Fruit fly (Drosophila melanogaster): ENCODE measurements around the gene CG7394.
A peak's percentile ranks its signal among the peaks of the same experiment; 100 is the strongest.

The CG7394 gene

dm6 chr3L:11534391-11535246 lies 27.2 kb upstream of the CG7394 start (continued):
- no peak for TF ChIP-seq CG14710 (tag; optimal IDR thresholded peaks at IDR 0.05)
- TF ChIP-seq CHES-1-like (GFP tag; optimal IDR thresholded peaks at IDR 0.05) = no peak
- TF ChIP-seq CG6272 (GFP tag; IDR thresholded peaks at IDR 0.05) = no peak
- no peak for TF ChIP-seq Nf-YB (GFP tag; optimal IDR thresholded peaks at IDR 0.05)
- no peak for TF ChIP-seq CG34422 (GFP tag; IDR thresholded peaks at IDR 0.05)
- TF ChIP-seq Nf-YC (tag; optimal IDR thresholded peaks at IDR 0.05) = no peak
- no peak for TF ChIP-seq zen (tag; optimal IDR thresholded peaks at IDR 0.05)
- no peak for TF ChIP-seq Meics (GFP tag; optimal IDR thresholded peaks at IDR 0.05)
- no peak for TF ChIP-seq ems (GFP tag; optimal IDR thresholded peaks at IDR 0.05)
- no peak for TF ChIP-seq CG12071 (GFP tag; optimal IDR thresholded peaks at IDR 0.05)
- TF ChIP-seq CG12744 (GFP tag; optimal IDR thresholded peaks at IDR 0.05) = no peak
- TF ChIP-seq slou (GFP tag; optimal IDR thresholded peaks at IDR 0.05) = no peak
- peak; percentile 13 for TF ChIP-seq CG13775 (GFP tag; optimal IDR thresholded peaks at IDR 0.05)
- no peak for TF ChIP-seq ap (GFP tag; IDR thresholded peaks at IDR 0.05)
- TF ChIP-seq MESR4 (GFP tag; optimal IDR thresholded peaks at IDR 0.05) = no peak
- no peak for TF ChIP-seq CG14050 (GFP tag; IDR thresholded peaks at IDR 0.05)
- TF ChIP-seq lov (optimal IDR thresholded peaks at IDR 0.05) = no peak
- no peak for TF ChIP-seq lov (GFP tag; IDR thresholded peaks at IDR 0.05)
- TF ChIP-seq CG1603 (tag; optimal IDR thresholded peaks at IDR 0.05) = no peak
- TF ChIP-seq usp (GFP tag; optimal IDR thresholded peaks at IDR 0.05) = no peak
- no peak for TF ChIP-seq pros (GFP tag; optimal IDR thresholded peaks at IDR 0.05)
- TF ChIP-seq Opbp (GFP tag; IDR thresholded peaks at IDR 0.05; ENCODE audit: partially characterized antibody) = 0 out of 3 replicates have a peak, but pooled peaks have one; percentile 23
- TF ChIP-seq cwo (GFP tag; optimal IDR thresholded peaks at IDR 0.05) = no peak
- TF ChIP-seq CG9876 (GFP tag; optimal IDR thresholded peaks at IDR 0.05) = no peak
- TF ChIP-seq lilli (GFP tag; optimal IDR thresholded peaks at IDR 0.05) = no peak
- peak; percentile 96 for TF ChIP-seq chinmo (GFP tag; IDR thresholded peaks at IDR 0.05; ENCODE audit: partially characterized antibody)
- no peak for TF ChIP-seq Dfd (GFP tag; optimal IDR thresholded peaks at IDR 0.05)
- no peak for TF ChIP-seq CG4707 (GFP tag; optimal IDR thresholded peaks at IDR 0.05)
- TF ChIP-seq pnt (GFP tag; optimal IDR thresholded peaks at IDR 0.05) = no peak
- no peak for TF ChIP-seq cato (GFP tag; optimal IDR thresholded peaks at IDR 0.05; ENCODE audit: borderline replicate concordance)
- no peak for TF ChIP-seq Dref (GFP tag; IDR thresholded peaks at IDR 0.05)
- no peak for TF ChIP-seq ro (GFP tag; IDR thresholded peaks at IDR 0.05)
- no peak for TF ChIP-seq CG15073 (GFP tag; optimal IDR thresholded peaks at IDR 0.05)
- TF ChIP-seq unc-4 (GFP tag; IDR thresholded peaks at IDR 0.05; ENCODE audit: partially characterized antibody) = peak; percentile 27; the same call in 1 of the 2 replicates
- no peak for TF ChIP-seq Nf-YA (GFP tag; IDR thresholded peaks at IDR 0.05)
- TF ChIP-seq CG7987 (GFP tag; optimal IDR thresholded peaks at IDR 0.05) = no peak
- no peak for TF ChIP-seq fd102C (GFP tag; optimal IDR thresholded peaks at IDR 0.05)
- TF ChIP-seq repo (GFP tag; optimal IDR thresholded peaks at IDR 0.05) = no peak
- TF ChIP-seq CG11247 (GFP tag; IDR thresholded peaks at IDR 0.05) = no peak
- TF ChIP-seq gce (GFP tag; IDR thresholded peaks at IDR 0.05) = no peak
- TF ChIP-seq CG10565 (GFP tag; optimal IDR thresholded peaks at IDR 0.05) = no peak
- no peak for TF ChIP-seq salm (tag; optimal IDR thresholded peaks at IDR 0.05)
- TF ChIP-seq CG14860 (GFP tag; IDR thresholded peaks at IDR 0.05; ENCODE audit: partially characterized antibody) = no peak
- TF ChIP-seq disco-r (GFP tag; optimal IDR thresholded peaks at IDR 0.05) = no peak
- no peak for TF ChIP-seq sc (optimal IDR thresholded peaks at IDR 0.05)
- no peak for TF ChIP-seq sc (GFP tag; optimal IDR thresholded peaks at IDR 0.05)
- no peak for TF ChIP-seq CG6254 (GFP tag; optimal IDR thresholded peaks at IDR 0.05)
- TF ChIP-seq sima (GFP tag; optimal IDR thresholded peaks at IDR 0.05) = no peak
- TF ChIP-seq Hmx (GFP tag; optimal IDR thresholded peaks at IDR 0.05) = no peak
- peak; percentile 36; the same call in 2 of the 3 replicates for TF ChIP-seq ci (GFP tag; IDR thresholded peaks at IDR 0.05)

Measured in whole organism, embryonic.